Worm (Caenorhabditis elegans) whole organism, L2 larva: ENCODE results near the gene M05D6.8.

Experiments used
- C34F6.9 ChIP-seq: fragments of 150-350 bp; optimal IDR thresholded peaks from 2 replicates; lab custom pipeline; 2014; ENCODE audit warnings: missing biosample characterization, missing genetic modification characterization
- F13H6.1 ChIP-seq: sonication (generic microtip); optimal IDR thresholded peaks from 2 replicates; lab custom pipeline; 2016; ENCODE audit warnings: missing genetic modification characterization, missing compliant biosample characterization
- R02D3.7 ChIP-seq: fragments of 150-350 bp; optimal IDR thresholded peaks from 2 replicates; lab custom pipeline; 2014; ENCODE audit warnings: missing biosample characterization, missing genetic modification characterization
- ZK546.5 ChIP-seq: sonication (generic microtip); optimal IDR thresholded peaks from 2 replicates; lab custom pipeline; 2017; ENCODE audit warnings: missing biosample characterization, missing genetic modification characterization
- alr-1 ChIP-seq: fragments of 150-350 bp; optimal IDR thresholded peaks from 2 replicates; lab custom pipeline; 2014; ENCODE audit warnings: missing biosample characterization, missing genetic modification characterization
- ama-1 ChIP-seq: fragments of 150-350 bp; optimal IDR thresholded peaks from 2 replicates; lab custom pipeline; 2018; ENCODE audit warnings: inconsistent platforms
- blmp-1 ChIP-seq: sonication (generic microtip); optimal IDR thresholded peaks from 2 replicates; lab custom pipeline; 2017; ENCODE audit warnings: missing genetic modification characterization, mild to moderate bottlenecking, missing compliant biosample characterization, antibody characterized with exemption, moderate library complexity; ENCODE audit not compliant: insufficient read depth
- ceh-82 ChIP-seq: fragments of 150-350 bp; optimal IDR thresholded peaks from 2 replicates; lab custom pipeline; 2014; ENCODE audit warnings: missing biosample characterization, missing genetic modification characterization
- crh-2 ChIP-seq: sonication (generic microtip); optimal IDR thresholded peaks from 2 replicates; lab custom pipeline; 2017; ENCODE audit warnings: missing biosample characterization, missing genetic modification characterization
- dmd-4 ChIP-seq: sonication (generic microtip); optimal IDR thresholded peaks from 2 replicates; lab custom pipeline; 2017; ENCODE audit warnings: missing biosample characterization, missing genetic modification characterization
- elt-1 ChIP-seq: fragments of 150-350 bp; optimal IDR thresholded peaks from 2 replicates; lab custom pipeline; 2014; ENCODE audit warnings: missing biosample characterization, missing genetic modification characterization
- elt-3 ChIP-seq: sonication (generic microtip); optimal IDR thresholded peaks from 2 replicates; lab custom pipeline; 2017; ENCODE audit warnings: missing biosample characterization, missing genetic modification characterization
- fos-1 ChIP-seq: fragments of 150-350 bp; optimal IDR thresholded peaks from 2 replicates; lab custom pipeline; 2014; ENCODE audit warnings: missing biosample characterization, missing genetic modification characterization
- gmeb-1 ChIP-seq: fragments of 150-350 bp; optimal IDR thresholded peaks from 2 replicates; lab custom pipeline; 2014; ENCODE audit warnings: missing biosample characterization, missing genetic modification characterization
- lin-11 ChIP-seq: fragments of 150-350 bp; sonication (generic microtip); optimal IDR thresholded peaks from 2 replicates; lab custom pipeline; 2014; ENCODE audit warnings: missing biosample characterization, missing genetic modification characterization, inconsistent platforms, mixed read lengths
- lin-13 ChIP-seq: fragments of 150-350 bp; optimal IDR thresholded peaks from 2 replicates; lab custom pipeline; 2014; ENCODE audit warnings: missing biosample characterization, missing genetic modification reagents, missing genetic modification characterization
- lin-39 ChIP-seq: fragments of 150-350 bp; optimal IDR thresholded peaks from 2 replicates; lab custom pipeline; 2014; ENCODE audit warnings: missing biosample characterization, missing genetic modification reagents, missing genetic modification characterization
- mab-5 ChIP-seq: fragments of 150-350 bp; optimal IDR thresholded peaks from 2 replicates; lab custom pipeline; 2014; ENCODE audit warnings: missing biosample characterization, missing genetic modification characterization
- mbf-1 ChIP-seq: sonication (generic microtip); optimal IDR thresholded peaks from 2 replicates; lab custom pipeline; 2017; ENCODE audit warnings: missing biosample characterization, missing genetic modification characterization
- mdl-1 ChIP-seq, 2 experiments: fragments of 150-350 bp in 1 of 2; sonication (generic microtip) in 1 of 2; optimal IDR thresholded peaks; 2 replicates each; lab custom pipeline; 2017; ENCODE audit warnings: missing biosample characterization in 2 of 2, missing genetic modification characterization in 2 of 2
- nhr-10 ChIP-seq: sonication (generic microtip); optimal IDR thresholded peaks from 2 replicates; lab custom pipeline; 2017; ENCODE audit warnings: missing biosample characterization, missing genetic modification characterization
- nhr-11 ChIP-seq: fragments of 150-350 bp; optimal IDR thresholded peaks from 2 replicates; lab custom pipeline; 2014; ENCODE audit warnings: missing biosample characterization, missing genetic modification characterization
- nhr-21 ChIP-seq: fragments of 150-350 bp; optimal IDR thresholded peaks from 2 replicates; lab custom pipeline; 2014; ENCODE audit warnings: missing biosample characterization, missing genetic modification characterization
- nhr-23 ChIP-seq: fragments of 150-350 bp; optimal IDR thresholded peaks from 2 replicates; lab custom pipeline; 2014; ENCODE audit warnings: missing biosample characterization, missing genetic modification reagents, missing genetic modification characterization
- nhr-237 ChIP-seq: fragments of 150-350 bp; optimal IDR thresholded peaks from 2 replicates; lab custom pipeline; 2014; ENCODE audit warnings: missing biosample characterization, missing genetic modification characterization
- nhr-25 ChIP-seq: fragments of 150-350 bp; sonication (generic microtip); optimal IDR thresholded peaks from 3 replicates; lab custom pipeline; 2014; ENCODE audit warnings: missing biosample characterization, missing genetic modification characterization
- nhr-6 ChIP-seq: fragments of 150-350 bp; optimal IDR thresholded peaks from 2 replicates; lab custom pipeline; 2014; ENCODE audit warnings: missing biosample characterization, missing genetic modification characterization
- peb-1 ChIP-seq: fragments of 150-350 bp; optimal IDR thresholded peaks from 2 replicates; lab custom pipeline; 2014; ENCODE audit warnings: missing biosample characterization, missing genetic modification characterization
- sem-4 ChIP-seq: fragments of 150-350 bp; optimal IDR thresholded peaks from 2 replicates; lab custom pipeline; 2014; ENCODE audit warnings: missing biosample characterization, missing genetic modification reagents, missing genetic modification characterization
- snpc-4 ChIP-seq: fragments of 150-350 bp; optimal IDR thresholded peaks from 2 replicates; lab custom pipeline; 2014; ENCODE audit warnings: missing biosample characterization, missing genetic modification characterization
- unc-39 ChIP-seq: fragments of 150-350 bp; optimal IDR thresholded peaks from 2 replicates; lab custom pipeline; 2014; ENCODE audit warnings: missing biosample characterization, missing genetic modification characterization
- unc-55 ChIP-seq: fragments of 150-350 bp; sonication (generic microtip); optimal IDR thresholded peaks from 3 replicates; lab custom pipeline; 2014; ENCODE audit warnings: missing biosample characterization, missing genetic modification reagents, missing genetic modification characterization
- zag-1 ChIP-seq: fragments of 150-350 bp; optimal IDR thresholded peaks from 2 replicates; lab custom pipeline; 2014; ENCODE audit warnings: missing biosample characterization, missing genetic modification characterization
- ztf-11 ChIP-seq: sonication (generic microtip); optimal IDR thresholded peaks from 2 replicates; lab custom pipeline; 2017; ENCODE audit warnings: missing biosample characterization, missing genetic modification characterization

Gene M05D6.8

DNA sequence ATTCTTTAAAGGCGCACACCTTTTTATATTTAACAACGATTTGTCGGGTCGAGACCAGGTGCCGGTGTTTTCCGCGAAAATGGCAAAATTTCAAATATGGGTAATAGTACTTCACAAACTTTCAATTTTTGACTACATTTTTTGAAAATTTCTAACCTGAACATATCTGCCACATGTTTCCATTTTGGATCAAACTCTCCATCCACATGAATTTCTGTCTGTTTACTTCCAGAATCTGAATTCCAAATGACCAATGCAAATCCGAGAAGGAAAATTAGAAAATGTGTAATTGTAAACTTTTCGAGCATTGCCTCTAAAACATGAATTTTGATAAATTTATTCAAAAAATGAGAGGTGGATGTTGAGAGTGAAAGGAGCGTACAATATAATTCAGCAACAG, 9.1 kb upstream of the M05D6.8 start, which contains the start of gene lact-4:
TSS of gene lact-4 (minus strand) at position 313 of the 400 bp plus-strand sequence.
- TF ChIP-seq unc-39 (tag; lab: Kevin White, UChicago) (no peak), nhr-237 (tag; lab: Kevin White, UChicago) (no peak), lin-39 (no peak), blmp-1 (tag; lab: Kevin White, UChicago) (no peak), lin-13 (GFP tag; lab: Kevin White, UChicago) (no peak), sem-4 (tag; lab: Kevin White, UChicago) (no peak), R02D3.7 (no peak), F13H6.1 (no peak), zag-1 (tag; lab: Kevin White, UChicago) (no peak), nhr-11 (tag; lab: Kevin White, UChicago) (no peak), nhr-6 (no peak)
- TF ChIP-seq, all 48 proteins: peak for 0

DNA sequence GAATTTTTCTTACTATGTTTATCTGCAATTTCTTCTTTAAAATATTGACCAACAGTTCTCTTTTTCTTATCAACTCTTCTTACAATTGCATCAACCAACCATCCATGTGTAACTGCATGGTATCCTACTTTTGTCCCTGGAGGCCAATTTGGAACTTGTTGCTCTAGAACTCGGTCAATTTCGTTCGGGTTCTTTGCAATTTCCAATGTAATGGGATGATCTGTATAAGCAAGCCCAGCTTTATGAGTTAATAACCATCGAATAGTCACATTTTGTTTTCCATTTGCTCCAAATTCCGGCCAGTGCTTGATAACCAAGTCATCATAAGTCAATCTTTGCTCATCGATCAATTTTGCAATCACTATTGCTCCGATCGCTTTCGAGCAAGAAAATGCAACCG, 8.3 kb upstream of the M05D6.8 start:
- TF ChIP-seq fos-1, result no peak
- TF ChIP-seq ama-1, result peak; percentile 70

DNA sequence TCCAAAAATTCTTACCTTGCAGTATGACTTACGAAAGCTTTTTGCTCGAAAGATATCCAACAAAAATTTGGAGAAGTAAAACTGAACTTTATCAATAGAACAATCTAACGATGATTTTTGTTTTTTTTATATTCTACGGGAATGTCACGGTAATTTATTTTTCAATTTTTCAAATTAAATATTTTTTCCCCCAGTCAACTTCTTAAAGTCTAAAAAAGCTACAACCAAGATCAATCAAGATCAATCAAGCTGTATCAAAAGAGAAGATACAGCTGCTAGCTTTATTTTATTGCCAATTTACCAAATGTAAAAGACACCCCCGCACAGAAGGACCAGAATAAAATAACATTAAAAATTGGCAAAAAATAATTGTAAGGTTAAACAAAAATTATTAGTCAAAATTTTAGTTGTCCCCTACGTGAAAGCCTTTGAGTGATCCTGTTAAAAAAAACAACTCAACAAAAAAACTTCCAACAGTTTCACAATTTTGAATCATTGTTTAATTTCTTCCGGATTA, 4.3 kb upstream of the M05D6.8 start, which contains the start of the genes M05D6.1 and M05D6.3:
TSS of gene M05D6.1 (minus strand) at position 101 of the 517 bp plus-strand sequence.
TSS of gene M05D6.3 (plus strand) at position 467 of the 517 bp plus-strand sequence.
- no peak for TF ChIP-seq lin-39

DNA sequence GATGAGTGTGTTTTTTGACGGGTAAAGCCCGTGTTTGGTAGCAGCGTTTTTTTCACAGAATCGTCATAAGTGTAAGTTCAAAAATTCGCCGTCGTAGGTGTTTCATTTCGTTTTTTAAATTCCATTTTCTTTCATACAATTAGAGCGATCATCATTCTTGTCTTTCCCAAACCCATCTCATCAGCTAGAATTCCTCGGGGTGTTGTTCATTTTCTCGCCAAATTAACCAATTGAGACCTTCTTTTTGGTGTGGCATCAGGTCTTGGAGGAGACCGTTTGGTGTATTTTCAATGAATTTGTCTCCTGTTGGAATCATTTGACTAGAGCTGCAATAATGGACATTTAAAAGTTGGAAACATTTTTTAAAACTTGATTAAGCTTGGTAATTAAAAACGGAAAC, 1.9 kb upstream of the M05D6.8 start:
- no peak for TF ChIP-seq ceh-82
- no peak for TF ChIP-seq gmeb-1 (tag; lab: Kevin White, UChicago)
- TF ChIP-seq ZK546.5 (tag; lab: Kevin White, UChicago), result no peak

DNA sequence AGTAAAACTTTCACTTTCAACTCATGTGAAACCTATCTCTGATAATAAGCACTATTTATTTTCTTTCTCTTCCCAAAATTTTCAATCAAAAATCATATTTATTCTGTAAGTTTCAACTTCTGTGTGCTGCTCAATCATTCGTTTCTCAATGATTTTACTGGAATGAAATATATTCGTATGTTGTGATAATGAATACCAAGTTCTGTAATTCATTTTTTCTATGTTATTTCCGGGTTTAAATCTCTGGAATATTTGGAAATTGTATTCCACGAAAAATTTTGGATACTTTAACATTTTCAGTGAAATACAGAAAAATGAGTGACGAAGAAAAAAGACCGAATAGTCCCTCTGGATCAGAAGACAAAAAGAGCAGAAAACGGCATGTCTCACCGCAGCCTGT, 3.2 kb downstream of the M05D6.8 start, which contains the start of gene M05D6.2:
TSS of gene M05D6.2 (plus strand) at position 301 of the 400 bp plus-strand sequence.
- no peak for TF ChIP-seq mdl-1 (tag; optimal IDR thresholded peaks at IDR 0.05; lab: Kevin White, UChicago)
- no peak for TF ChIP-seq lin-11 (tag; lab: Kevin White, UChicago)
- TF ChIP-seq F13H6.1, result no peak
- no peak for TF ChIP-seq elt-1
- no peak for TF ChIP-seq nhr-25 (tag; lab: Kevin White, UChicago)
- no peak for TF ChIP-seq mab-5 (tag; lab: Kevin White, UChicago)
- no peak for TF ChIP-seq C34F6.9 (tag; lab: Kevin White, UChicago)
- no peak for TF ChIP-seq zag-1 (tag; lab: Kevin White, UChicago)
- TF ChIP-seq unc-55 (GFP tag; lab: Kevin White, UChicago), result no peak
- TF ChIP-seq nhr-10 (tag; lab: Kevin White, UChicago), result no peak
- no peak for TF ChIP-seq snpc-4 (tag; lab: Kevin White, UChicago)
- TF ChIP-seq R02D3.7, result no peak
- TF ChIP-seq, all 48 proteins: peak for 0

DNA sequence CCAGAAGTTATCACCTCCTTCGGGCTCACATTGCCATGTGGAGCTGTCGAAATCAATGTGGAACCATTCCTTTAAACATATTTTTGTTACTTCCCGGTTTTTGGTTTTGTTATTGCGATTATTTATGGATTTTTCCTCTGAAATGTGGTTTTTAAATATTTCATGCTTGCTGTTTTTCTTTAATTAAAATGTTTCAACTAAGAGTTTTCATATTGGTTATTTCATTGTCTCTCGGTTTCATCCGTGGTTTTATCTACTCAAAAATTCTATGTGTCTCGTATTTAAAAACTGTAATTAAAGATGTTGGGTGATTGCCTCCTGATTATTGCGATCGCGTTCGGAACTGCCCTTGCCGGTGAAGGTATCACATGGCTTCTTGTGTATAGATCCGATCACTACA, 4.2 kb downstream of the M05D6.8 start, which contains the start of gene F22B5.10:
TSS of gene F22B5.10 (plus strand) at position 301 of the 400 bp plus-strand sequence.
- TF ChIP-seq peb-1 (no peak), F13H6.1 (no peak), nhr-21 (tag; lab: Kevin White, UChicago) (no peak), crh-2 (no peak), lin-13 (GFP tag; lab: Kevin White, UChicago) (no peak), ama-1 (no peak), alr-1 (tag; lab: Kevin White, UChicago) (no peak), nhr-10 (tag; lab: Kevin White, UChicago) (no peak), elt-3 (no peak), nhr-23 (tag; lab: Kevin White, UChicago) (no peak), unc-55 (GFP tag; lab: Kevin White, UChicago) (no peak), mbf-1 (tag; lab: Kevin White, UChicago) (no peak), ztf-11 (tag; lab: Kevin White, UChicago) (no peak), dmd-4 (tag; lab: Kevin White, UChicago) (no peak), blmp-1 (tag; lab: Kevin White, UChicago) (no peak), mdl-1 (tag; optimal IDR thresholded peaks at IDR 0.05; lab: Kevin White, UChicago) (no peak)
